Fruit fly (Drosophila melanogaster) whole organism, prepupa: ENCODE measurements around the gene CG11050.
A peak's percentile ranks its signal among the peaks of the same experiment; 100 is the strongest.

Experiments
- Blimp-1 ChIP-seq: fragments of 200-800 bp; sonication (Bioruptor generic); optimal IDR thresholded peaks from 3 replicates; lab custom pipeline; 2017; ENCODE audit warnings: missing biosample characterization, missing genetic modification characterization, mild to moderate bottlenecking, moderate library complexity, missing genetic modification reagents
- CG10631 ChIP-seq: fragments of 200-800 bp; sonication (Bioruptor generic); optimal IDR thresholded peaks from 2 replicates; lab custom pipeline; 2016; ENCODE audit warnings: missing biosample characterization, missing genetic modification characterization
- CG10669 ChIP-seq: fragments of 200-800 bp; sonication (Bioruptor generic); optimal IDR thresholded peaks from 3 replicates; lab custom pipeline; 2018; ENCODE audit warnings: missing biosample characterization, mild to moderate bottlenecking, missing genetic modification characterization, moderate library complexity
- CG11294 ChIP-seq: fragments of 200-800 bp; sonication (Bioruptor generic); IDR thresholded peaks from 2 replicates; pipeline ENCODE4 v1.3.6; 2022; ENCODE audit warnings: missing biosample characterization, missing genetic modification characterization
- CG11762 ChIP-seq: fragments of 200-800 bp; sonication (Bioruptor generic); optimal IDR thresholded peaks from 3 replicates; lab custom pipeline; 2016; ENCODE audit warnings: missing biosample characterization, missing genetic modification characterization; ENCODE audit not compliant: insufficient read depth
- CG11902 ChIP-seq: fragments of 200-800 bp; sonication (Bioruptor generic); optimal IDR thresholded peaks from 3 replicates; lab custom pipeline; 2016; ENCODE audit warnings: missing biosample characterization, missing genetic modification characterization
- CG15336 ChIP-seq: fragments of 200-800 bp; sonication (Bioruptor generic); IDR thresholded peaks from 2 replicates; pipeline ENCODE4 v1.3.6; 2022; ENCODE audit warnings: missing biosample characterization, missing genetic modification characterization
- CG1621 ChIP-seq: fragments of 200-800 bp; sonication (Bioruptor generic); optimal IDR thresholded peaks from 3 replicates; lab custom pipeline; 2018; ENCODE audit warnings: missing biosample characterization, mild to moderate bottlenecking, missing genetic modification characterization
- CG16779 ChIP-seq: fragments of 200-800 bp; sonication (Bioruptor generic); optimal IDR thresholded peaks from 3 replicates; lab custom pipeline; 2017; ENCODE audit warnings: missing biosample characterization, mild to moderate bottlenecking, missing genetic modification characterization
- CG3032 ChIP-seq: fragments of 200-800 bp; optimal IDR thresholded peaks from 2 replicates; lab custom pipeline; 2019; ENCODE audit warnings: missing biosample characterization, mild to moderate bottlenecking, missing genetic modification characterization, moderate library complexity
- CG31627 ChIP-seq: fragments of 200-800 bp; sonication (Bioruptor generic); optimal IDR thresholded peaks from 3 replicates; lab custom pipeline; 2016; ENCODE audit warnings: missing biosample characterization, missing genetic modification characterization
- CG32006 ChIP-seq: fragments of 200-800 bp; sonication (Bioruptor generic); optimal IDR thresholded peaks from 3 replicates; lab custom pipeline; 2017; ENCODE audit warnings: missing biosample characterization, mild to moderate bottlenecking, missing genetic modification characterization
- CG34406 ChIP-seq: fragments of 200-800 bp; sonication (Bioruptor generic); optimal IDR thresholded peaks from 3 replicates; lab custom pipeline; 2016; ENCODE audit warnings: missing biosample characterization, missing genetic modification characterization
- CG3919 ChIP-seq: fragments of 200-800 bp; sonication (Bioruptor generic); optimal IDR thresholded peaks from 3 replicates; lab custom pipeline; 2016; ENCODE audit warnings: missing biosample characterization, missing genetic modification characterization
- CG4318 ChIP-seq: fragments of 200-800 bp; sonication (Bioruptor generic); optimal IDR thresholded peaks from 3 replicates; lab custom pipeline; 2017; ENCODE audit warnings: missing biosample characterization, mild to moderate bottlenecking, missing genetic modification characterization
- CG6163 ChIP-seq: fragments of 200-800 bp; sonication (Bioruptor generic); IDR thresholded peaks from 3 replicates; pipeline ENCODE4 v1.3.6; 2022; ENCODE audit warnings: missing biosample characterization, missing genetic modification characterization
- CG6276 ChIP-seq: fragments of 200-800 bp; sonication (Bioruptor generic); optimal IDR thresholded peaks from 2 replicates; lab custom pipeline; 2017; ENCODE audit warnings: missing biosample characterization, mild to moderate bottlenecking, missing genetic modification characterization
- CG6808 ChIP-seq: fragments of 200-800 bp; sonication (Bioruptor generic); optimal IDR thresholded peaks from 3 replicates; lab custom pipeline; 2017; ENCODE audit warnings: missing biosample characterization, missing genetic modification characterization, mild to moderate bottlenecking, moderate library complexity, missing genetic modification reagents
- CG6854 ChIP-seq: fragments of 200-800 bp; sonication (Bioruptor generic); optimal IDR thresholded peaks from 2 replicates; lab custom pipeline; 2017; ENCODE audit warnings: missing biosample characterization, mild to moderate bottlenecking, missing genetic modification characterization
- CG7368 ChIP-seq: fragments of 200-800 bp; sonication (Bioruptor generic); optimal IDR thresholded peaks from 3 replicates; lab custom pipeline; 2016; ENCODE audit warnings: missing biosample characterization, missing genetic modification characterization
- CG8319 ChIP-seq: fragments of 200-800 bp; sonication (Bioruptor generic); optimal IDR thresholded peaks from 3 replicates; lab custom pipeline; 2016; ENCODE audit warnings: missing biosample characterization, missing genetic modification characterization
- Eip75B ChIP-seq: fragments of 200-800 bp; sonication (Bioruptor generic); optimal IDR thresholded peaks from 3 replicates; lab custom pipeline; 2016; ENCODE audit warnings: missing biosample characterization, missing genetic modification characterization
- Eip78C ChIP-seq: fragments of 200-800 bp; sonication (Bioruptor generic); peaks from one replicate; lab custom pipeline; 2016; ENCODE audit warnings: missing biosample characterization, missing genetic modification characterization
- Eip93F ChIP-seq: fragments of 200-800 bp; sonication (Bioruptor generic); optimal IDR thresholded peaks from 2 replicates; lab custom pipeline; 2016; ENCODE audit warnings: missing biosample characterization, mild to moderate bottlenecking, missing genetic modification characterization
- Ets96B ChIP-seq: fragments of 200-800 bp; optimal IDR thresholded peaks from 2 replicates; lab custom pipeline; 2019; ENCODE audit warnings: missing biosample characterization, mild to moderate bottlenecking, missing genetic modification characterization, moderate library complexity
- Hr38 ChIP-seq: sonication (Bioruptor generic); optimal IDR thresholded peaks from 2 replicates; lab custom pipeline; 2016; ENCODE audit warnings: missing biosample characterization, missing genetic modification characterization
- Hr39 ChIP-seq: fragments of 200-800 bp; sonication (Bioruptor generic); optimal IDR thresholded peaks from 2 replicates; lab custom pipeline; 2016; ENCODE audit warnings: missing biosample characterization, missing genetic modification characterization
- Lpt ChIP-seq: fragments of 200-800 bp; sonication (Bioruptor generic); optimal IDR thresholded peaks from 3 replicates; lab custom pipeline; 2016; ENCODE audit warnings: missing biosample characterization, missing genetic modification characterization
- Smox ChIP-seq: fragments of 200-800 bp; sonication (Bioruptor generic); optimal IDR thresholded peaks from 3 replicates; lab custom pipeline; 2016; ENCODE audit warnings: missing biosample characterization, missing genetic modification characterization
- Sox14 ChIP-seq: fragments of 200-800 bp; sonication (Bioruptor generic); optimal IDR thresholded peaks from 3 replicates; lab custom pipeline; 2016; ENCODE audit warnings: missing biosample characterization, missing genetic modification characterization
- Sox15 ChIP-seq: fragments of 200-800 bp; sonication (Bioruptor generic); optimal IDR thresholded peaks from 3 replicates; lab custom pipeline; 2016; ENCODE audit warnings: missing biosample characterization, missing genetic modification characterization
- achi ChIP-seq: fragments of 200-800 bp; sonication (Bioruptor generic); optimal IDR thresholded peaks from 3 replicates; lab custom pipeline; 2016; ENCODE audit warnings: missing biosample characterization, missing genetic modification characterization
- acj6 ChIP-seq: fragments of 200-800 bp; sonication (Bioruptor generic); optimal IDR thresholded peaks from 3 replicates; lab custom pipeline; 2016; ENCODE audit warnings: missing biosample characterization, missing genetic modification characterization
- dac ChIP-seq: fragments of 200-800 bp; sonication (Bioruptor generic); optimal IDR thresholded peaks from 2 replicates; lab custom pipeline; 2017; ENCODE audit warnings: missing biosample characterization, mild to moderate bottlenecking, missing genetic modification characterization
- dsx ChIP-seq: fragments of 200-800 bp; optimal IDR thresholded peaks from 3 replicates; lab custom pipeline; 2019; ENCODE audit warnings: missing biosample characterization, mild to moderate bottlenecking, missing genetic modification characterization, moderate library complexity; ENCODE audit not compliant: poor library complexity, severe bottlenecking
- eg ChIP-seq: fragments of 200-800 bp; sonication (Bioruptor generic); IDR thresholded peaks from 3 replicates; pipeline ENCODE4 v1.3.6; 2022; ENCODE audit warnings: missing biosample characterization, missing genetic modification characterization
- esn ChIP-seq: fragments of 200-800 bp; sonication (Bioruptor generic); optimal IDR thresholded peaks from 2 replicates; lab custom pipeline; 2016; ENCODE audit warnings: missing biosample characterization, mild to moderate bottlenecking, missing genetic modification characterization, moderate library complexity
- fd59A ChIP-seq: fragments of 200-800 bp; sonication (Bioruptor generic); optimal IDR thresholded peaks from 2 replicates; lab custom pipeline; 2017; ENCODE audit warnings: missing biosample characterization, mild to moderate bottlenecking, missing genetic modification characterization, missing genetic modification reagents
- fd85E ChIP-seq: fragments of 200-800 bp; sonication (Bioruptor generic); optimal IDR thresholded peaks from 3 replicates; lab custom pipeline; 2016; ENCODE audit warnings: missing biosample characterization, missing genetic modification characterization
- fkh ChIP-seq: fragments of 200-800 bp; sonication (Bioruptor generic); optimal IDR thresholded peaks from 3 replicates; lab custom pipeline; 2017; ENCODE audit warnings: missing biosample characterization, mild to moderate bottlenecking, missing genetic modification characterization, moderate library complexity
- lz ChIP-seq: fragments of 200-800 bp; sonication (Bioruptor generic); optimal IDR thresholded peaks from 3 replicates; lab custom pipeline; 2016; ENCODE audit warnings: missing biosample characterization, missing genetic modification characterization
- net ChIP-seq: fragments of 200-800 bp; sonication (Bioruptor generic); optimal IDR thresholded peaks from 3 replicates; lab custom pipeline; 2016; ENCODE audit warnings: missing biosample characterization, missing genetic modification characterization
- salr ChIP-seq, 2 experiments: fragments of 200-800 bp; sonication (Bioruptor generic); optimal IDR thresholded peaks; 3 replicates each; lab custom pipeline; 2016 to 2018; ENCODE audit warnings: missing biosample characterization in 2 of 2, missing genetic modification characterization in 2 of 2, mild to moderate bottlenecking in 1 of 2
- spab ChIP-seq: fragments of 200-800 bp; sonication (Bioruptor generic); optimal IDR thresholded peaks from 2 replicates; lab custom pipeline; 2017; ENCODE audit warnings: missing biosample characterization, mild to moderate bottlenecking, missing genetic modification characterization, missing genetic modification reagents
- ss ChIP-seq, 2 experiments: fragments of 200-800 bp; sonication (Bioruptor generic); optimal IDR thresholded peaks; 2 replicates in 1 of 2; 3 replicates in 1 of 2; lab custom pipeline; 2017 to 2018; ENCODE audit warnings: mild to moderate bottlenecking in 2 of 2, missing biosample characterization in 2 of 2, missing genetic modification characterization in 2 of 2, moderate library complexity in 1 of 2
- svp ChIP-seq: fragments of 200-800 bp; sonication (Bioruptor generic); peaks from one replicate; lab custom pipeline; 2016; ENCODE audit warnings: missing biosample characterization, missing genetic modification characterization
- topi ChIP-seq: fragments of 200-800 bp; sonication (Bioruptor generic); optimal IDR thresholded peaks from 3 replicates; lab custom pipeline; 2016; ENCODE audit warnings: missing biosample characterization, missing genetic modification characterization

CG11050 gene

DNA sequence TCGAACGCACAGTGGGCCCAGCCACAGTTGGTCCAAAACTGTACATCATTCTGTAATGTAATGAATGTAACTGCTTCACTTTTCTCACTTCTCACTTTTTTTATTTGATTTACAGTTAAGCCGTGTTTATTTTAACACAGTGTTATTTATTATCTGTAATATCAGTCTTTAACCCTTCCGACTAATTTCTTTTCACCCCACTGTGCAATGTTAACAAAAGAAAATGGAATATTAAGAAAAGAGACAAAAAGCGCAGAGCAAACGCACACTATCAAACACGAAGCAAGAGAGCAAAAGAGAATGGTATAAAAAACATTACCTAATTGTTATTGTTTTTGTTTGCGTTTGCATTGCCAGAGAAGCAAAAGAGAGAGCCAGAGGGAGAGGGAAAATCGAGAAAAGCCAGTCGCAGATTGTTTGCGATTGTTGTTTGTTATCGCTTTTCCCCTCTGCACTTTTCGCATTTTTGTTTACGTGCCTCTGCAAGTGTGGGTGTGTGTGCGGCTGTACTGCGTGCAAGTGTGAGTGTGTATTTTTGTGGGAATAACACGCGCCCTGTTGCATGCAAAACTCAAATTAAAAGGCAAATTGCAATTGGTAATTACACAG lies 36.4 kb downstream of the CG11050 start (continued):
- TF ChIP-seq achi (peak; percentile 95), salr (GFP tag; optimal IDR thresholded peaks at IDR 0.05; lab: Kevin White, UChicago) (peak; percentile 83 to 97), Hr39 (GFP tag; lab: Kevin White, UChicago) (peak; percentile 97), CG34406 (GFP tag; lab: Kevin White, UChicago) (peak; percentile 94), CG32006 (GFP tag; lab: Kevin White, UChicago) (peak; percentile 98), Blimp-1 (GFP tag; lab: Kevin White, UChicago) (peak; percentile 77), spab (GFP tag; lab: Kevin White, UChicago) (peak; percentile 86), CG6163 (GFP tag; lab: Robert Waterston, UW) (peak; percentile 96), Hr38 (GFP tag; lab: Kevin White, UChicago) (peak; percentile 89), CG8319 (GFP tag; lab: Kevin White, UChicago) (peak; percentile 84), Smox (GFP tag; lab: Kevin White, UChicago) (peak; percentile 95), CG7368 (GFP tag; lab: Kevin White, UChicago) (peak; percentile 93), dac (GFP tag; lab: Kevin White, UChicago) (peak; percentile 97), Eip78C (GFP tag; lab: Kevin White, UChicago) (peak; percentile 98), CG10631 (GFP tag; lab: Kevin White, UChicago) (peak; percentile 91), CG3919 (GFP tag; lab: Kevin White, UChicago) (peak; percentile 94), Eip93F (GFP tag; lab: Kevin White, UChicago) (peak; percentile 56), CG15336 (peak; percentile 98), Sox14 (peak; percentile 97), fd85E (GFP tag; lab: Kevin White, UChicago) (peak; percentile 93), fd59A (GFP tag; lab: Kevin White, UChicago) (peak; percentile 73), Eip75B (GFP tag; lab: Kevin White, UChicago) (peak; percentile 95), CG11762 (GFP tag; lab: Kevin White, UChicago) (peak; percentile 91), net (GFP tag; lab: Kevin White, UChicago) (peak; percentile 98), svp (GFP tag; lab: Kevin White, UChicago) (peak; percentile 98), CG4318 (GFP tag; lab: Kevin White, UChicago) (peak; percentile 96), Sox15 (GFP tag; lab: Kevin White, UChicago) (peak; percentile 86), esn (GFP tag; lab: Kevin White, UChicago) (peak; percentile 97), Ets96B (tag; lab: Kevin White, UChicago) (peak; percentile 89), CG6808 (GFP tag; lab: Kevin White, UChicago) (peak; percentile 83), CG10669 (GFP tag; lab: Kevin White, UChicago) (peak; percentile 89), CG11294 (GFP tag; lab: Robert Waterston, UW) (peak; percentile 96), CG6854 (peak; percentile 76), Lpt (GFP tag; lab: Kevin White, UChicago) (peak; percentile 97), dsx (GFP tag; lab: Kevin White, UChicago) (peak; percentile 75), CG3032 (peak; percentile 84), topi (GFP tag; lab: Kevin White, UChicago) (peak; percentile 95)

DNA sequence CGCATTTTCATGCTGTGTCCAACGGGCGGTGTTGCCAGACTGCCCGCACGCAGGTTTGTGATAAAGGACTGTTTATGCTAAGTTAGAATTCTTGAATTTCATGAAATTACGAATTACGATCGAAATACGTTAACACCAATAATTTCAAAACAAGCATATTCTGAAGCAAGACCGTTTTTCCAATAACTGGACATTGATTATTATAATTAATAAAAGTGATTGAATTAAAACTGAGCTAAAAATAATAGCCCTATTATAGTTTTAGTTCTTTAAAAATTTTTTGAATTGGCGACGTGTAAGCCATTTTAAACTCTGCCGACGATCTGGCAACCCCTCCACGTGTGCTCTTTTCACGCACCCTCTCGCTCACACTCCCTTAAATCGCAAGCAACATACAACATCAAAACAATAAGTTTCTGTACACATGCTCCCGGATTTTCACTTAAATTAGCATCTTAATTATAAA lies 37.4 kb downstream of the CG11050 start:
- peak; percentile 96 for TF ChIP-seq Sox14
- no peak for TF ChIP-seq Smox (GFP tag; lab: Kevin White, UChicago)
- TF ChIP-seq CG11902: peak; percentile 85
- peak; percentile 95 for TF ChIP-seq dac (GFP tag; lab: Kevin White, UChicago)
- peak; percentile 97 for TF ChIP-seq svp (GFP tag; lab: Kevin White, UChicago)
- TF ChIP-seq topi (GFP tag; lab: Kevin White, UChicago): peak; percentile 93
- peak; percentile 95 for TF ChIP-seq lz (GFP tag; lab: Kevin White, UChicago)
- TF ChIP-seq CG6276: no peak
- peak; percentile 96 for TF ChIP-seq eg (GFP tag; lab: Robert Waterston, UW)
- TF ChIP-seq fd59A (GFP tag; lab: Kevin White, UChicago): peak; percentile 91
- TF ChIP-seq CG1621 (tag; lab: Kevin White, UChicago): peak; percentile 89
- TF ChIP-seq fkh (GFP tag; lab: Kevin White, UChicago): peak; percentile 78
- TF ChIP-seq Eip93F (GFP tag; lab: Kevin White, UChicago): peak; percentile 80
- peak; percentile 96 for TF ChIP-seq acj6 (GFP tag; lab: Kevin White, UChicago)
- peak; percentile 94 for TF ChIP-seq CG31627 (GFP tag; lab: Kevin White, UChicago)
- peak; percentile 88 for TF ChIP-seq CG16779
- peak; percentile 97 for TF ChIP-seq CG4318 (GFP tag; lab: Kevin White, UChicago)
- TF ChIP-seq Ets96B (tag; lab: Kevin White, UChicago): peak; percentile 93
- TF ChIP-seq CG7368 (GFP tag; lab: Kevin White, UChicago): peak; percentile 90
- TF ChIP-seq ss (GFP tag; optimal IDR thresholded peaks at IDR 0.05; lab: Kevin White, UChicago): peak; percentile 79 to 91
- peak; percentile 19 for TF ChIP-seq Hr38 (GFP tag; lab: Kevin White, UChicago)
- TF ChIP-seq esn (GFP tag; lab: Kevin White, UChicago): peak; percentile 96
- TF ChIP-seq CG15336: peak; percentile 95
